Worm (Caenorhabditis elegans): ENCODE data around the gene lgc-40.

ce11 chrX:2330494-2330893, 29.4 kb upstream of the lgc-40 start:
- TF ChIP-seq him-1 (tag; optimal IDR thresholded peaks at IDR 0.05) = no peak
- no peak for TF ChIP-seq dao-5 (tag; optimal IDR thresholded peaks at IDR 0.05)

All from whole organism, L4/young adult.